Fruit fly (Drosophila melanogaster) whole organism: ENCODE results near the gene unk.

Experiments used
- CG8478 ChIP-seq: fragments of >200 bp; optimal IDR thresholded peaks from 2 replicates; lab custom pipeline; 2018; ENCODE audit warnings: inconsistent platforms
- pan ChIP-seq: fragments of >200 bp; optimal IDR thresholded peaks from 2 replicates; lab custom pipeline; 2017
- psq ChIP-seq: fragments of >200 bp; optimal IDR thresholded peaks from 2 replicates; lab custom pipeline; 2017
- usp ChIP-seq: fragments of >200 bp; optimal IDR thresholded peaks from 2 replicates; lab custom pipeline; 2017; ENCODE audit warnings: missing biosample characterization, missing genetic modification characterization, mixed read lengths

- no peak for TF ChIP-seq usp
- no peak for TF ChIP-seq psq
- no peak for TF ChIP-seq CG8478
- no peak for TF ChIP-seq pan (lab: Kevin White, UChicago)
These were observed 23.4 kb upstream of the unk start for dm6 chr3R:23180980-23181630.
